Worm (Caenorhabditis elegans): ENCODE measurements around the gene F55G11.7.

The F55G11.7 gene

DNA sequence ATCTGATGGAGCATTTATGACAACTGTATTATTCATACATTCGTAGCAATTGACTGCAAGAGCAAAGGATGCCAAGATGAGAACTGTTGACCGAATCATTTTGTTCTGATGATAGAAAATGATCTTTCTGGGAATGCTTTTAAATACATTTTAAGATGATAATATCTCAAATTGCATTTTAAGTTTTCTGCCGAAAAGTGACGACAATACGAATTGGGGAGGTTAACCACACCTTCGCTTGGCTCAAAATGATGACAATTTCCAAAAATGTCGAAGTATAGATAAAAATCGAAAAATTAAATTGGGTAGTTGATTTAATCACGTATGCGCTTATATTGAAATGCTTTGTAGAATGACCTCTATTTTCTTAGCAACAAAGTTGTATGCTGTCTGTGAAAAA lies 19.0 kb upstream of the F55G11.7 start, which contains the start of gene dod-24:
Gene dod-24 (minus strand): TSS at position 101 of the 400 bp plus-strand sequence.
- TF ChIP-seq ceh-34 (tag; optimal IDR thresholded peaks at IDR 0.05) (no peak), hlh-8 (tag; optimal IDR thresholded peaks at IDR 0.05) (no peak)

DNA sequence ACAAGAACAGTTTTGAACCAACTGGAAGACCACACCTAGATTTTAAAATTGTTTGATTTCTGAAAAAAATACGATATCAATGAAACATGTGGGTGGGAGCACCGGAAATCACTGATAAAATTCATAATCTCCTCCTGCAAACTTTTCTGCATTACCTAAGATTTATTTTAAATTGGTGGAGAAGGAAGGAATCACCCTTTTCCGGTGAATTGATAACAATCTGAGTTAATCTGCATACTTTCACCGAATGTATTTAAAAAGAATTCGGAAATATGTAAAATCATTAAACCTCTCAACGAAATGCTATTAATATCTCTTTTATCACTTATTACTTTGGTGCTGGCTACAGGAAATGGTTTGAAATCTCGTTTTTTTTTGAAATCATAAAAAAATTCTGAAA lies 17.6 kb upstream of the F55G11.7 start, which contains the start of gene dct-19:
Gene dct-19 (plus strand): TSS at position 301 of the 400 bp plus-strand sequence.
- TF ChIP-seq ceh-24 (tag; optimal IDR thresholded peaks at IDR 0.05) (no peak), sox-2 (GFP tag; IDR thresholded peaks at IDR 0.05) (no peak), fax-1 (tag; optimal IDR thresholded peaks at IDR 0.05) (no peak), ceh-45 (GFP tag; IDR thresholded peaks at IDR 0.05) (no peak), ets-4 (tag; optimal IDR thresholded peaks at IDR 0.05) (no peak), dve-1 (tag; optimal IDR thresholded peaks at IDR 0.05) (no peak), ceh-14 (tag; optimal IDR thresholded peaks at IDR 0.05) (no peak)

DNA sequence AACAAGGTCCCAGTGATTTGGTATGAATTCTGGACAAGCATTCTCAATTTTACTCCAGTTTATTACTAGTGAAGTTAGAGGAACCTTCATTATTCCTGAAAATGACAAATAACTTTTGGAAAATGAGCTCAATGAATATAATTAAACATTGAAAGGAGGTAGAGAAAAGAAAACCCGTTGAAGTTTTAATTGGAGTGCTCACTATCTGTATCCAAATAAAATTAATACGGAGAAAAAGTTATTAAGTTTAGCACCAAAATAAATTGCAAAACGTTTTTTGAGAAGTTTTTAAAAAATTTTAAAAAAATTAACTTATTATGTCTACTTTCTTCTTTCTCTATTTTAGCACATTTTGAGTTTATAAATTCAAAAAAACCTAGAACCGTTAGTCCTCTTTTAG lies 13.7 kb upstream of the F55G11.7 start, which contains the start of gene F55G11.1:
Gene F55G11.1 (minus strand): TSS at position 101 of the 400 bp plus-strand sequence.
- TF ChIP-seq fkh-6 (tag; optimal IDR thresholded peaks at IDR 0.05) (no peak), ceh-19 (GFP tag; optimal IDR thresholded peaks at IDR 0.05) (no peak)

DNA sequence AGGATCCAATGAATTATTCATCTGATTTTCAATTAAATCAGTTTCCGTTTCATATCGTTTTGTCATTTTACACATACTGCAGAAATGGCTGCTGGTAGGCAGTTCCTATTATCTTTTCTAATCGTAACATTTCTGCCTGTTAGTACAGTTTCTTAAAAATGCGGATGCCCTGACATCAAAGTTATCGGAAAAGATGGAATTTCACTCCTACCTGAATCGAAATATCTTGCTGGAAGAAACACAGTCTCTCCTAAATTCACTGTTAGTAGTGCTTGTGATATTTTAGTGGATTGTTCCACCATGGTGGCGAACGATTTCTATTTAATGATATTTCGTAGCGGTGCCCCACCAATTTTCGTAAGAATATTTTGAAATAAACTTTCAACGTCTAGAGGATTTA lies 11.8 kb upstream of the F55G11.7 start, which contains the start of gene F55G11.10:
Gene F55G11.10 (plus strand): TSS at position 301 of the 400 bp plus-strand sequence.
- TF ChIP-seq ceh-45 (GFP tag; IDR thresholded peaks at IDR 0.05) (no peak), hlh-30 (tag; optimal IDR thresholded peaks at IDR 0.05; ENCODE audit: insufficient read depth) (no peak)

DNA sequence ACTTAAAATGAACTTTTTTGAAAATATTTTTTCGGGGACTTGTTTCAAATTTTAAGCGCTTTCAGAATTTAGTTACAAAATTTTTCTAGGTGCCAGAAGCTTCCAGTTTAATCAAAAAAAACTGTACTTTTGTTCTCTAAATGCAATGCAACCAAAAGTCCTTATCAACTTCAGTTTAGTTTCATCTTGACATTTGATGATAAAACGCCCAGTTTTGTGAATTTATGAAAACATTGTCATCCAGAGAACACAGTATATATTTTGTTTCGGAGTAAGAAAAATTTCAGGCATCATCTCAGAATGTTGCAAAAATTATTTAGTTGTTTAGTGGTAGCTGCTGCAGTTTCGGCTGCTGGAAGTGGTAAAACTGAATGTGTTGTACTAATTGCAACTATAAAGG lies 2.5 kb upstream of the F55G11.7 start, which contains the start of gene F55G11.6:
Gene F55G11.6 (plus strand): TSS at position 301 of the 400 bp plus-strand sequence.
- no peak for TF ChIP-seq nhr-232 (tag; optimal IDR thresholded peaks at IDR 0.05)
- no peak for TF ChIP-seq sox-4 (tag; optimal IDR thresholded peaks at IDR 0.05)
- TF ChIP-seq hlh-8 (tag; optimal IDR thresholded peaks at IDR 0.05) = no peak
- TF ChIP-seq ttx-3 (tag; optimal IDR thresholded peaks at IDR 0.05) = no peak
- no peak for TF ChIP-seq ceh-14 (tag; optimal IDR thresholded peaks at IDR 0.05)
- TF ChIP-seq ama-1 (optimal IDR thresholded peaks at IDR 0.05) = no peak
- TF ChIP-seq npax-4 (tag; optimal IDR thresholded peaks at IDR 0.05) = no peak
- TF ChIP-seq K02D7.2 (tag; optimal IDR thresholded peaks at IDR 0.05) = no peak
- TF ChIP-seq hlh-15 (tag; optimal IDR thresholded peaks at IDR 0.05) = no peak
- no peak for TF ChIP-seq nhr-11 (tag; optimal IDR thresholded peaks at IDR 0.05)
- no peak for TF ChIP-seq lim-6 (tag; optimal IDR thresholded peaks at IDR 0.05)
- no peak for TF ChIP-seq hlh-30 (tag; optimal IDR thresholded peaks at IDR 0.05; ENCODE audit: insufficient read depth)
- no peak for TF ChIP-seq ahr-1 (tag; optimal IDR thresholded peaks at IDR 0.05)

DNA sequence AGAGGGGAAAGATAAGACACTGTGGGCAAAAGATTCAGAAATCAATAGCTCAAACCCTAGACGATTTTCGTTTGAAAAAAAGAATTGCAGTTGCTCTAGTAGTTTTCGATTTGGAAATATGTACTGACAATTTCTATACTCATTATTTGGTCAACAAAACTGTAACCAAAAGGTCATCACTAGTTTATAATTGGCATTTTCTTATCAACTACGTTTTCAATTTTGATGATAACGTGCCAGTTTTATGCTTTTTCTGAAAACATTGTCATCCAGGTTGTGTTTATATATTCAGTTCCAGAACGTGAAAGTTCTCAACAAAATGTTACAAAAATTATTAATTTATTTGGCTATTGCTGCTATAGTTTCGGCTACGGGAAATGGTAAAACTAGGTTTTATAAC lies 2.3 kb downstream of the F55G11.7 start, which contains the start of gene F55G11.8:
Gene F55G11.8 (plus strand): TSS at position 245 of the 400 bp plus-strand sequence.
- TF ChIP-seq elt-2 (tag; optimal IDR thresholded peaks at IDR 0.05) (peak; percentile 3), ceh-31 (tag; optimal IDR thresholded peaks at IDR 0.05) (no peak), pax-1 (tag; optimal IDR thresholded peaks at IDR 0.05) (no peak), gmeb-2 (tag; optimal IDR thresholded peaks at IDR 0.05) (no peak)

DNA sequence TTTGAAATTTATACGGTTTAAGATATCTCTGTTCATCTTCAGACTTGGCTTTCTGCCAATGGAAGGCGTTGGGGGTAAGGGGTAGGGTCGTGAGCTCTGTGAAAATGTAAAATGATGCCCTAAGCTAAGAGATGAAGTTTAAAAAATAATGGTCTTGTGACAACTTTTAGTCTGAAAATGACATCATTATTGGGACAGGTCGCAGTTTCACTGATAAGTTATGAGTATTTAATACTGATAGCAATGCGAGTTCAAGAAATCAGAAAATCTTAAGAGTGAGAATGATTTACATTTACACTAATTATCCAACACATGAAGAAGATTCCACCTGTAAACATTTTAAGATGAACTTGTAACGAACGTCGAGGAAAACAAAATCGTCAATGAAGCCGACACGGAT lies 4.4 kb downstream of the F55G11.7 start:
- TF ChIP-seq pros-1 (tag; optimal IDR thresholded peaks at IDR 0.05) = no peak

DNA sequence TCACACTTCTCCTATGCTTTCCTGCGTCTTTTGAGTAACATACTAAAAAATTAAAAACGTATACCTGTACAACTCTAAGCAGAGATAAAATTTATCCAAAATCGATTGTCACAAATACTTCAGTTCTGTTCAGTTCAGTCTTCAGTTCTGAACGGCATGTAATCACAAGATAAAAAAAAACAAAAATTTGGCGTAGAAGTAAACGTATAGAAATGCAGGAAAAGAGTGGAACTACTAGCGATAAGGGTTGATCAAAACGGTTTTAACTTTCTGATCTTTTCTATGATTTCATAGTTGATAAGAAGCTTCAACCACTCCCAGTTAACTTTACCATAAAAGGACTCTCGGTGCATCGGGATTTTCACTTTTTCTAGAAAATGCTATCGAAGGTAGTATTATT lies 4.8 kb downstream of the F55G11.7 start, which contains the start of gene dod-22:
Gene dod-22 (plus strand): TSS at position 301 of the 400 bp plus-strand sequence.
- TF ChIP-seq fkh-6 (tag; optimal IDR thresholded peaks at IDR 0.05) (no peak), ahr-1 (tag; optimal IDR thresholded peaks at IDR 0.05) (no peak), dve-1 (tag; optimal IDR thresholded peaks at IDR 0.05) (no peak), elt-4 (tag; optimal IDR thresholded peaks at IDR 0.05) (no peak)

All from whole organism, late embryonic.